Fruit fly (Drosophila melanogaster): ENCODE results near the gene GluRS-m.

The GluRS-m gene

dm6 chr3L:16451887-16452751, 35.1 kb upstream of the GluRS-m start, which contains the start of gene dsx-c73A (continued):
- TF ChIP-seq Sox102F (GFP tag; optimal IDR thresholded peaks at IDR 0.05) (no peak), Sox14 (GFP tag; optimal IDR thresholded peaks at IDR 0.05) (peak; percentile 48), spab (GFP tag; optimal IDR thresholded peaks at IDR 0.05) (no peak), CG8319 (GFP tag; optimal IDR thresholded peaks at IDR 0.05) (no peak), CG10631 (GFP tag; optimal IDR thresholded peaks at IDR 0.05) (peak; percentile 33), dsx (GFP tag; optimal IDR thresholded peaks at IDR 0.05; ENCODE audit: poor library complexity, severe bottlenecking) (no peak), topi (GFP tag; optimal IDR thresholded peaks at IDR 0.05) (no peak), Blimp-1 (GFP tag; optimal IDR thresholded peaks at IDR 0.05) (no peak), CG6792 (GFP tag; optimal IDR thresholded peaks at IDR 0.05) (no peak), Gug (GFP tag; IDR thresholded peaks at IDR 0.05) (peak; percentile 39; the same call in 1 of the 2 replicates), achi (GFP tag; optimal IDR thresholded peaks at IDR 0.05) (peak; percentile 50), Sox15 (GFP tag; optimal IDR thresholded peaks at IDR 0.05) (no peak), CG3919 (GFP tag; optimal IDR thresholded peaks at IDR 0.05) (peak; percentile 55), pdm3 (GFP tag; optimal IDR thresholded peaks at IDR 0.05) (peak; percentile 8), Smox (GFP tag; optimal IDR thresholded peaks at IDR 0.05) (no peak)

dm6 chr3L:16442628-16443027, 25.7 kb upstream of the GluRS-m start:
- TF ChIP-seq achi (GFP tag; optimal IDR thresholded peaks at IDR 0.05) = no peak
- no peak for TF ChIP-seq CG10631 (GFP tag; optimal IDR thresholded peaks at IDR 0.05)
- no peak for TF ChIP-seq CG7368 (GFP tag; optimal IDR thresholded peaks at IDR 0.05)
- no peak for TF ChIP-seq CG10669 (GFP tag; optimal IDR thresholded peaks at IDR 0.05)
- no peak for TF ChIP-seq spab (GFP tag; optimal IDR thresholded peaks at IDR 0.05)
- 0 out of 2 replicates have a peak, but pooled peaks have one; percentile 21 for TF ChIP-seq CG15336 (GFP tag; IDR thresholded peaks at IDR 0.05)
- no peak for TF ChIP-seq OdsH (GFP tag; optimal IDR thresholded peaks at IDR 0.05)
- TF ChIP-seq CG9139 (GFP tag; optimal IDR thresholded peaks at IDR 0.05) = no peak
- no peak for TF ChIP-seq Gug (GFP tag; IDR thresholded peaks at IDR 0.05)
- TF ChIP-seq CG11902 (GFP tag; optimal IDR thresholded peaks at IDR 0.05) = no peak
- no peak for TF ChIP-seq esn (GFP tag; optimal IDR thresholded peaks at IDR 0.05)
- peak; percentile 27 for TF ChIP-seq Hr4 (GFP tag; optimal IDR thresholded peaks at IDR 0.05)
- TF ChIP-seq CG8119 (GFP tag; IDR thresholded peaks at IDR 0.05) = peak; percentile 23; the same call in 1 of the 3 replicates
- TF ChIP-seq cyc (GFP tag; optimal IDR thresholded peaks at IDR 0.05) = no peak
- TF ChIP-seq CG11294 (GFP tag; IDR thresholded peaks at IDR 0.05) = no peak
- no peak for TF ChIP-seq fd85E (GFP tag; optimal IDR thresholded peaks at IDR 0.05)
- no peak for TF ChIP-seq Hr38 (GFP tag; optimal IDR thresholded peaks at IDR 0.05)
- no peak for TF ChIP-seq dsx (GFP tag; optimal IDR thresholded peaks at IDR 0.05; ENCODE audit: poor library complexity, severe bottlenecking)
- TF ChIP-seq lz (GFP tag; optimal IDR thresholded peaks at IDR 0.05) = no peak
- no peak for TF ChIP-seq CG8632 (GFP tag; optimal IDR thresholded peaks at IDR 0.05)
- TF ChIP-seq CG3919 (GFP tag; optimal IDR thresholded peaks at IDR 0.05) = no peak
- TF ChIP-seq CG32006 (GFP tag; optimal IDR thresholded peaks at IDR 0.05) = peak; percentile 54
- TF ChIP-seq Sox102F (GFP tag; optimal IDR thresholded peaks at IDR 0.05) = no peak
- no peak for TF ChIP-seq CG31627 (GFP tag; optimal IDR thresholded peaks at IDR 0.05)
- no peak for TF ChIP-seq CG34406 (GFP tag; optimal IDR thresholded peaks at IDR 0.05)
- no peak for TF ChIP-seq CG6854 (GFP tag; optimal IDR thresholded peaks at IDR 0.05)
- TF ChIP-seq Ets96B (tag; optimal IDR thresholded peaks at IDR 0.05) = no peak

- TF ChIP-seq Eip93F (GFP tag; optimal IDR thresholded peaks at IDR 0.05) (no peak), Eip78C (GFP tag) (peak; percentile 24), dsx (GFP tag; optimal IDR thresholded peaks at IDR 0.05; ENCODE audit: poor library complexity, severe bottlenecking) (peak; percentile 96)
These were observed 20.3 kb upstream of the GluRS-m start for dm6 chr3L:16437271-16437670.
